Worm (Caenorhabditis elegans) whole organism, young adult: ENCODE measurements around the gene twk-42.

Source experiments
- B0035.1 ChIP-seq: sonication (generic microtip); optimal IDR thresholded peaks from 2 replicates; lab custom pipeline; 2016; ENCODE audit warnings: missing genetic modification characterization, mild to moderate bottlenecking, missing compliant biosample characterization, missing genotype, missing genetic modification reagents
- F33H1.4 ChIP-seq: fragments of 200-800 bp; sonication (Bioruptor generic); IDR thresholded peaks from 2 replicates; pipeline ENCODE4 v1.3.6; 2022; ENCODE audit warnings: missing genetic modification reagents, missing genetic modification characterization, missing compliant biosample characterization
- F37B4.10 ChIP-seq: fragments of 200-800 bp; sonication (Bioruptor generic); IDR thresholded peaks from 2 replicates; pipeline ENCODE4 v1.3.6; 2022; ENCODE audit warnings: missing genetic modification characterization, missing compliant biosample characterization
- F39B2.1 ChIP-seq: fragments of 200-800 bp; sonication (Bioruptor generic); IDR thresholded peaks from 2 replicates; pipeline ENCODE4 v1.3.6; 2022; ENCODE audit warnings: missing genetic modification reagents, missing genetic modification characterization, missing compliant biosample characterization
- F49E8.2 ChIP-seq: sonication (generic microtip); optimal IDR thresholded peaks from 3 replicates; lab custom pipeline; 2017; ENCODE audit warnings: missing genetic modification characterization, mild to moderate bottlenecking, missing compliant biosample characterization, antibody characterized with exemption, moderate library complexity; ENCODE audit not compliant: insufficient read depth
- Y53G8AR.9 ChIP-seq: fragments of 200-800 bp; sonication (Bioruptor generic); conservative IDR thresholded peaks from 2 replicates; pipeline ENCODE4 v1.3.6; 2022; ENCODE audit warnings: missing genetic modification reagents, missing genetic modification characterization, missing compliant biosample characterization
- atf-7 ChIP-seq: sonication (generic microtip); optimal IDR thresholded peaks from 2 replicates; lab custom pipeline; 2017; ENCODE audit warnings: mild to moderate bottlenecking, missing genetic modification characterization, missing compliant biosample characterization
- attf-5 ChIP-seq: fragments of 200-800 bp; sonication (Bioruptor generic); optimal IDR thresholded peaks from 2 replicates; lab custom pipeline; 2018; ENCODE audit warnings: mild to moderate bottlenecking, missing genetic modification characterization, missing compliant biosample characterization
- attf-6 ChIP-seq: fragments of 200-800 bp; sonication (Bioruptor generic); IDR thresholded peaks from 2 replicates; pipeline ENCODE4 v1.3.6; 2022; ENCODE audit warnings: missing genetic modification reagents, missing genetic modification characterization, missing compliant biosample characterization
- dpff-1 ChIP-seq: sonication (generic microtip); optimal IDR thresholded peaks from 2 replicates; lab custom pipeline; 2017; ENCODE audit warnings: mild to moderate bottlenecking, missing genetic modification characterization, missing compliant biosample characterization
- efl-1 ChIP-seq: fragments of 150-350 bp; optimal IDR thresholded peaks from 2 replicates; lab custom pipeline; 2014; ENCODE audit warnings: missing biosample characterization, missing genetic modification reagents, missing genetic modification characterization
- egrh-3 ChIP-seq: fragments of 200-800 bp; sonication (Bioruptor generic); IDR thresholded peaks from 2 replicates; pipeline ENCODE4 v1.3.6; 2022; ENCODE audit warnings: missing genetic modification reagents, missing genetic modification characterization, missing compliant biosample characterization
- ekl-4 ChIP-seq: fragments of 200-800 bp; sonication (Bioruptor generic); IDR thresholded peaks from 2 replicates; pipeline ENCODE4 v1.3.6; 2022; ENCODE audit warnings: missing genetic modification reagents, missing genetic modification characterization, missing compliant biosample characterization
- ets-4 ChIP-seq: fragments of 200-800 bp; sonication (Bioruptor generic); optimal IDR thresholded peaks from 2 replicates; lab custom pipeline; 2018; ENCODE audit warnings: mild to moderate bottlenecking, missing genetic modification characterization, missing compliant biosample characterization
- let-526 ChIP-seq: fragments of 200-800 bp; sonication (Bioruptor generic); IDR thresholded peaks from 2 replicates; pipeline ENCODE4 v1.3.6; 2022; ENCODE audit warnings: missing genetic modification reagents, missing genetic modification characterization, missing compliant biosample characterization
- lin-54 ChIP-seq: fragments of 200-800 bp; sonication (Bioruptor generic); optimal IDR thresholded peaks from 2 replicates; lab custom pipeline; 2018; ENCODE audit warnings: mild to moderate bottlenecking, missing genetic modification characterization, missing compliant biosample characterization
- madf-6 ChIP-seq: fragments of 200-800 bp; sonication (Bioruptor generic); IDR thresholded peaks from 2 replicates; pipeline ENCODE4 v1.3.6; 2022; ENCODE audit warnings: missing genetic modification reagents, missing genetic modification characterization, missing compliant biosample characterization
- mel-28 ChIP-seq: sonication (generic microtip); optimal IDR thresholded peaks from 2 replicates; lab custom pipeline; 2016; ENCODE audit warnings: borderline replicate concordance, mild to moderate bottlenecking, missing genetic modification characterization, missing compliant biosample characterization
- nhr-80 ChIP-seq: sonication (generic microtip); optimal IDR thresholded peaks from 2 replicates; lab custom pipeline; 2016; ENCODE audit warnings: missing genetic modification characterization, missing compliant biosample characterization
- snpc-1.3 ChIP-seq: sonication (generic microtip); optimal IDR thresholded peaks from 2 replicates; lab custom pipeline; 2017; ENCODE audit warnings: missing genetic modification characterization, mild to moderate bottlenecking, missing compliant biosample characterization, antibody characterized with exemption, moderate library complexity, missing genotype, missing genetic modification reagents; ENCODE audit not compliant: insufficient read depth
- somi-1 ChIP-seq: fragments of 200-800 bp; sonication (Bioruptor generic); optimal IDR thresholded peaks from 2 replicates; lab custom pipeline; 2018; ENCODE audit warnings: mild to moderate bottlenecking, missing genetic modification characterization, missing compliant biosample characterization
- unc-130 ChIP-seq: sonication (generic microtip); optimal IDR thresholded peaks from 2 replicates; lab custom pipeline; 2016; ENCODE audit warnings: missing genetic modification reagents, missing genetic modification characterization, missing compliant biosample characterization
- zfh-2 ChIP-seq: fragments of 200-800 bp; sonication (Bioruptor generic); conservative IDR thresholded peaks from 2 replicates; pipeline ENCODE4 v1.3.6; 2022; ENCODE audit warnings: missing genetic modification reagents, missing genetic modification characterization, missing compliant biosample characterization
- zim-3 ChIP-seq: sonication (generic microtip); optimal IDR thresholded peaks from 2 replicates; lab custom pipeline; 2017; ENCODE audit warnings: mild to moderate bottlenecking, missing genetic modification characterization, moderate library complexity, missing compliant biosample characterization
- ztf-6 ChIP-seq: fragments of 200-800 bp; sonication (Bioruptor generic); IDR thresholded peaks from 2 replicates; pipeline ENCODE4 v1.3.6; 2022; ENCODE audit warnings: missing genetic modification reagents, missing genetic modification characterization, missing compliant biosample characterization

The twk-42 gene

DNA sequence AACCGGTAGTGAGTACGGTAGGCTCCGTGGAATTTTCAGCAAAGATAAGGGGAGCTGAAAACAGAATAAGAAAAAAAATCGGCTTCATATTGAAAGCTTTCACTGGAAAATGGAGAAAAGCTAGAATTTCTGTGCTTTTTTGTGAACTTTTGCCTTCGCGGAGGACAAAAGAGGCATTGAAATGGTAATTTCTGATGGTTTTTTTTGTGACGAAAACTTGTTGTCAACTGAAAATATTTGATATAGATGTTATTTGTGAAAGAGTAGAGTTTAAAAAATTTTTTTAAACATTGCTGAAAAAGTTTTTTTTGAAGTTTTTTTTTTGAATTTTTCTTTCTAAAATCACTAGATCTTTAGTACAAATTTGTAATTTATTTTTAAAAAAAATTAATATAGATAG is 45.6 kb downstream of the twk-42 start, which contains the start of gene F59A1.18:
TSS of gene F59A1.18 (minus strand) at position 101 of the 400 bp plus-strand sequence.
- TF ChIP-seq dpff-1 (tag; lab: Kevin White, UChicago) (no peak), F39B2.1 (GFP tag; lab: Robert Waterston, UW) (no peak), mel-28 (tag; lab: Kevin White, UChicago) (no peak), somi-1 (no peak), snpc-1.3 (no peak), B0035.1 (tag; lab: Kevin White, UChicago) (no peak), madf-6 (GFP tag; lab: Robert Waterston, UW) (no peak), Y53G8AR.9 (GFP tag; lab: Robert Waterston, UW) (no peak)
- TF ChIP-seq, all 124 proteins: peak for 0

DNA sequence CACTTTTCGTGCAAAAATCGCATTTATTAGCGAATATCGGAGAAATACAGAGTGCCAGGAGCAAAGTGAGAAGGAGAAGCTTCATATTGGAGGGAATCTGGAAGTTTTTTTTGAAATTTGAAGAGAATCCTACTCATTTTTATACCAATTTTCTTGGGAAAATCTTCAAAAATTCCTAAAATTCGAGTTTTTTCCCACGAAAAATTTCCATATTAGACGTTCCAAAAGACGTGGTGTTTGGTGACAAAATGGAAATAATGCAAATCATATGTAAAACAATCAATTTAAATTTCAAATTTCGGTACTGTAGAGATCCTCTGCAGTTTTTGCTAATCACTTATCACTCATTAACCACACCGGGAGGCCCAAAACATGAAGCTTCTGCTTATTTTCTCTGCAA is 47.6 kb downstream of the twk-42 start, which contains the start of the genes F59A1.16 and F59A1.6:
TSS of gene F59A1.16 (minus strand) at position 101 of the 400 bp plus-strand sequence.
TSS of gene F59A1.6 (plus strand) at position 285 of the 400 bp plus-strand sequence.
- no peak for TF ChIP-seq lin-54 (GFP tag; lab: Kevin White, UChicago)
- TF ChIP-seq unc-130, result no peak
- TF ChIP-seq efl-1 (GFP tag; lab: Kevin White, UChicago), result no peak
- no peak for TF ChIP-seq ztf-6
- no peak for TF ChIP-seq ekl-4 (GFP tag; lab: Robert Waterston, UW)
- no peak for TF ChIP-seq F49E8.2
- TF ChIP-seq attf-6 (GFP tag; lab: Robert Waterston, UW), result no peak
- no peak for TF ChIP-seq atf-7 (tag; lab: Kevin White, UChicago)
- TF ChIP-seq, all 124 proteins: peak for 0

DNA sequence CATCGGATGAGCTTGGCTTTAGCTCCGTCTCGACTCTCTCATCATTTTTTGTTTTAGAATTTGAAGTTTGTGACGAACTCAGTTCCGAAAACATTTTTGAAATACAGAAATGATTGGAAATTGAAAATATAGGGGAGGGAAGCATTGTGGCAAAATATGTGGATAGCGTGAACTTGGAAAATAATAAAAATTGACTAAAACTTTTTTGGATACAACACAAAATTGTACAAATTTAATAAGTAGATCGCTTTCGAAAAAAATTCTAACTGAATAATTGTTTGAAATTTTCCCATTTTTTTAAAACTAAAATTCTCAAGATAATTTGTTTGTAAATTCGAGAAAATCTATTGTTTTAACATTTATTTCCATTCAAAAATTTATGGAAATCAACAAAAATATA is 48.7 kb downstream of the twk-42 start, which contains the start of gene F59A1.15:
TSS of gene F59A1.15 (minus strand) at position 101 of the 400 bp plus-strand sequence.
- TF ChIP-seq attf-5 (no peak), let-526 (GFP tag; lab: Robert Waterston, UW) (no peak), nhr-80 (tag; lab: Kevin White, UChicago) (no peak), F33H1.4 (GFP tag; lab: Robert Waterston, UW) (no peak), F37B4.10 (GFP tag; lab: Robert Waterston, UW) (no peak), zim-3 (no peak), egrh-3 (no peak)

DNA sequence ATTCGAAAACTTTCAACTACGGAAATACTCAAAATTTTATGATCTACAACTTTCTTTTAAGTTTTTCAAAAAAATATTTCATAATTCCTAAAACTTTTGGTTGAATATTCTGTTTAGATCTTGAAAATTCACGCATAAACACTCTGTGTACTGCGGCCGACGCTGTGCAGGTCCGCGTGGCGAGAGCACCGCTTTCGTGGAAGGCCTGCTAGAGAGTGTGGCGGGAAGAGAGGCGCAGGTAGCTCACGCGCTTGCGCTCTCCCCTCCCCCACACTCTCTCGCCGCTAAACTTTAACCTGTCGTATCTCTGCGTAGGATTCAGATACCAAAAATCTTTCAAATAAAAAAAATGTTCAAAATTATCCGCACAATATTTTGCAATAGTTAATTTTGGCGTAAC is 49.1 kb downstream of the twk-42 start:
- TF ChIP-seq ets-4 (GFP tag; lab: Kevin White, UChicago) (no peak), zfh-2 (GFP tag; lab: Robert Waterston, UW) (peak; percentile 74), egrh-3 (peak; percentile 59; the same call in 1 of the 2 replicates)
